Fruit fly (Drosophila melanogaster) whole organism, pupa: ENCODE data around the gene CG10587.

ENCODE experiments used
- CG13204 ChIP-seq: fragments of 200-800 bp; sonication (Bioruptor generic); optimal IDR thresholded peaks from 2 replicates; lab custom pipeline; 2018; ENCODE audit warnings: missing biosample characterization, mild to moderate bottlenecking, missing genetic modification characterization, moderate library complexity
- CG14655 ChIP-seq: fragments of 200-800 bp; sonication (Bioruptor generic); optimal IDR thresholded peaks from 3 replicates; lab custom pipeline; 2017; ENCODE audit warnings: mild to moderate bottlenecking, missing biosample characterization, missing genetic modification reagents, missing genetic modification characterization
- CG15710 ChIP-seq: fragments of 200-800 bp; sonication (Bioruptor generic); optimal IDR thresholded peaks from 2 replicates; lab custom pipeline; 2018; ENCODE audit warnings: missing biosample characterization, mild to moderate bottlenecking, missing genetic modification characterization, moderate library complexity
- CG32121 ChIP-seq: fragments of 200-800 bp; sonication (Bioruptor generic); IDR thresholded peaks from 2 replicates; pipeline ENCODE4 v1.3.6; 2022; ENCODE audit warnings: missing biosample characterization, missing genetic modification characterization
- CG34367 ChIP-seq: fragments of 200-800 bp; sonication (Bioruptor generic); optimal IDR thresholded peaks from 2 replicates; lab custom pipeline; 2018; ENCODE audit warnings: missing biosample characterization, mild to moderate bottlenecking, missing genetic modification characterization
- CG4496 ChIP-seq: fragments of 200-800 bp; sonication (Bioruptor generic); IDR thresholded peaks from 3 replicates; pipeline ENCODE4 v1.3.6; 2022; ENCODE audit warnings: missing biosample characterization, missing genetic modification characterization
- CG8159 ChIP-seq: fragments of 200-800 bp; sonication (Bioruptor generic); optimal IDR thresholded peaks from 3 replicates; lab custom pipeline; 2018; ENCODE audit warnings: missing biosample characterization, mild to moderate bottlenecking, missing genetic modification characterization, moderate library complexity
- EcR ChIP-seq: fragments of 200-800 bp; sonication (Bioruptor generic); optimal IDR thresholded peaks from 3 replicates; lab custom pipeline; 2019; ENCODE audit warnings: missing biosample characterization, missing genetic modification characterization, mild to moderate bottlenecking, moderate library complexity, missing genetic modification reagents
- Ets98B ChIP-seq: fragments of 200-800 bp; sonication (Bioruptor generic); IDR thresholded peaks from 2 replicates; pipeline ENCODE4 v1.3.6; 2022; ENCODE audit warnings: missing biosample characterization, missing genetic modification characterization
- Pif1B ChIP-seq: fragments of 200-800 bp; sonication (Bioruptor generic); optimal IDR thresholded peaks from 3 replicates; lab custom pipeline; 2016; ENCODE audit warnings: missing biosample characterization, missing genetic modification characterization
- fd96Ca ChIP-seq: fragments of 200-800 bp; sonication (Bioruptor generic); IDR thresholded peaks from 3 replicates; pipeline ENCODE4 v1.3.6; 2022; ENCODE audit warnings: missing biosample characterization, missing genetic modification characterization
- gl ChIP-seq: fragments of 200-800 bp; sonication (Bioruptor generic); optimal IDR thresholded peaks from 2 replicates; lab custom pipeline; 2018; ENCODE audit warnings: missing biosample characterization, mild to moderate bottlenecking, missing genetic modification characterization

DNA sequence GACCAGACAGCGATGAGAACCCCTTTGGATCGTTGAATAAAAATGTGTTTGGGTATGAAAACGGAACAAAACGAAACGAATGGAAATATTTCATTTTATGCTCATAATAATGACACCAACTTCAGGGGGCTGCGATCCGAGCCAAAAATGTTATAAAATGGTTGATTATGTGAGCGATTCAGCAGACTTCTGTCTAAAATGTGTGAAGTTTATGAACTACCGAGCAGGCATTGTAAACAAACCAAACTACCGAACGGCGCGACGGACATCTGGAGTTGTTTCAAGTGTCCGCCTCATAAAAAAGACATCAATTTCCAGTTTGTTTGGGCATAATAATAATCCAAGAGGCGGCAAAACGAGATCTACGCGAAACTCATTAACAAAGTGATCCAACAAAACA lies 41.9 kb downstream of the CG10587 start:
- no peak for TF ChIP-seq CG14655 (GFP tag; lab: Kevin White, UChicago)
- no peak for TF ChIP-seq Pif1B
- no peak for TF ChIP-seq Ets98B
- TF ChIP-seq EcR = no peak
- no peak for TF ChIP-seq CG34367 (tag; lab: Kevin White, UChicago)
- no peak for TF ChIP-seq fd96Ca (GFP tag; lab: Robert Waterston, UW)
- TF ChIP-seq CG4496 = no peak
- TF ChIP-seq CG15710 (tag; lab: Kevin White, UChicago) = no peak
- no peak for TF ChIP-seq CG13204 (GFP tag; lab: Kevin White, UChicago)
- TF ChIP-seq CG8159 (tag; lab: Kevin White, UChicago) = no peak
- no peak for TF ChIP-seq CG32121 (GFP tag; lab: Robert Waterston, UW)
- TF ChIP-seq gl = no peak
